Fruit fly (Drosophila melanogaster) whole organism, adult: Measurements from ENCODE around the gene Hmt4-20.
A peak's percentile ranks its signal among the peaks of the same experiment; 100 is the strongest.

Experiments
- Hr96 ChIP-seq: fragments of 200-800 bp; sonication (Bioruptor generic); optimal IDR thresholded peaks from 2 replicates; lab custom pipeline; 2016; ENCODE audit warnings: missing biosample characterization, missing genetic modification characterization
- kay ChIP-seq: fragments of 200-800 bp; sonication (Bioruptor generic); peaks from one replicate; lab custom pipeline; 2016; ENCODE audit warnings: missing biosample characterization, missing genetic modification characterization, borderline replicate concordance
- ovo ChIP-seq: fragments of 200-800 bp; sonication (Bioruptor generic); optimal IDR thresholded peaks from 2 replicates; lab custom pipeline; 2016; ENCODE audit warnings: missing biosample characterization, missing genetic modification characterization
- pad ChIP-seq: fragments of 200-800 bp; sonication (Bioruptor generic); optimal IDR thresholded peaks from 3 replicates; lab custom pipeline; 2017; ENCODE audit warnings: missing biosample characterization, missing genetic modification characterization, mild to moderate bottlenecking, moderate library complexity, missing genetic modification reagents

- TF ChIP-seq Hr96 (GFP tag; lab: Kevin White, UChicago) (no peak), ovo (GFP tag; lab: Kevin White, UChicago) (peak; percentile 89), kay (GFP tag; lab: Kevin White, UChicago) (no peak), pad (GFP tag; lab: Kevin White, UChicago) (peak; percentile 81)
Observed at dm6 chrX:629239-629821, 26.5 kb downstream of the Hmt4-20 start, which contains the start of the genes RpL36 and Mybbp1A.
